Worm (Caenorhabditis elegans) whole organism, L2 larva: Measurements from ENCODE around the gene F29C4.4.

Experiments
- C34F6.9 ChIP-seq: fragments of 150-350 bp; optimal IDR thresholded peaks from 2 replicates; lab custom pipeline; 2014; ENCODE audit warnings: missing biosample characterization, missing genetic modification characterization
- aly-2 ChIP-seq: fragments of 150-350 bp; optimal IDR thresholded peaks from 2 replicates; lab custom pipeline; 2014; ENCODE audit warnings: missing biosample characterization, missing genetic modification characterization
- blmp-1 ChIP-seq: sonication (generic microtip); optimal IDR thresholded peaks from 2 replicates; lab custom pipeline; 2017; ENCODE audit warnings: missing genetic modification characterization, mild to moderate bottlenecking, missing compliant biosample characterization, antibody characterized with exemption, moderate library complexity; ENCODE audit not compliant: insufficient read depth
- ceh-16 ChIP-seq: fragments of 150-350 bp; optimal IDR thresholded peaks from 2 replicates; lab custom pipeline; 2014; ENCODE audit warnings: missing biosample characterization, missing genetic modification characterization
- crh-2 ChIP-seq: sonication (generic microtip); optimal IDR thresholded peaks from 2 replicates; lab custom pipeline; 2017; ENCODE audit warnings: missing biosample characterization, missing genetic modification characterization
- egl-27 ChIP-seq: sonication (generic microtip); optimal IDR thresholded peaks from 3 replicates; lab custom pipeline; 2017; ENCODE audit warnings: missing biosample characterization, missing genetic modification reagents, missing genetic modification characterization
- elt-1 ChIP-seq: fragments of 150-350 bp; optimal IDR thresholded peaks from 2 replicates; lab custom pipeline; 2014; ENCODE audit warnings: missing biosample characterization, missing genetic modification characterization
- elt-3 ChIP-seq: sonication (generic microtip); optimal IDR thresholded peaks from 2 replicates; lab custom pipeline; 2017; ENCODE audit warnings: missing biosample characterization, missing genetic modification characterization
- fos-1 ChIP-seq: fragments of 150-350 bp; optimal IDR thresholded peaks from 2 replicates; lab custom pipeline; 2014; ENCODE audit warnings: missing biosample characterization, missing genetic modification characterization
- mdl-1 ChIP-seq, 2 experiments: fragments of 150-350 bp in 1 of 2; sonication (generic microtip) in 1 of 2; optimal IDR thresholded peaks; 2 replicates each; lab custom pipeline; 2017; ENCODE audit warnings: missing biosample characterization in 2 of 2, missing genetic modification characterization in 2 of 2
- nhr-10 ChIP-seq: sonication (generic microtip); optimal IDR thresholded peaks from 2 replicates; lab custom pipeline; 2017; ENCODE audit warnings: missing biosample characterization, missing genetic modification characterization
- nhr-12 ChIP-seq: fragments of 150-350 bp; optimal IDR thresholded peaks from 2 replicates; lab custom pipeline; 2014; ENCODE audit warnings: missing biosample characterization, missing genetic modification characterization
- nhr-21 ChIP-seq: fragments of 150-350 bp; optimal IDR thresholded peaks from 2 replicates; lab custom pipeline; 2014; ENCODE audit warnings: missing biosample characterization, missing genetic modification characterization
- nhr-237 ChIP-seq: fragments of 150-350 bp; optimal IDR thresholded peaks from 2 replicates; lab custom pipeline; 2014; ENCODE audit warnings: missing biosample characterization, missing genetic modification characterization
- nhr-6 ChIP-seq: fragments of 150-350 bp; optimal IDR thresholded peaks from 2 replicates; lab custom pipeline; 2014; ENCODE audit warnings: missing biosample characterization, missing genetic modification characterization
- nhr-77 ChIP-seq: fragments of 150-350 bp; optimal IDR thresholded peaks from 2 replicates; lab custom pipeline; 2014; ENCODE audit warnings: missing biosample characterization, missing genetic modification characterization
- peb-1 ChIP-seq: fragments of 150-350 bp; optimal IDR thresholded peaks from 2 replicates; lab custom pipeline; 2014; ENCODE audit warnings: missing biosample characterization, missing genetic modification characterization
- sem-4 ChIP-seq: fragments of 150-350 bp; optimal IDR thresholded peaks from 2 replicates; lab custom pipeline; 2014; ENCODE audit warnings: missing biosample characterization, missing genetic modification reagents, missing genetic modification characterization
- skn-1 ChIP-seq: sonication (generic microtip); optimal IDR thresholded peaks from 2 replicates; lab custom pipeline; 2017; ENCODE audit warnings: missing biosample characterization, missing genetic modification characterization
- sma-3 ChIP-seq: sonication (generic microtip); optimal IDR thresholded peaks from 2 replicates; lab custom pipeline; 2016; ENCODE audit warnings: missing genetic modification reagents, missing genetic modification characterization, missing compliant biosample characterization
- unc-39 ChIP-seq: fragments of 150-350 bp; optimal IDR thresholded peaks from 2 replicates; lab custom pipeline; 2014; ENCODE audit warnings: missing biosample characterization, missing genetic modification characterization
- unc-55 ChIP-seq: fragments of 150-350 bp; sonication (generic microtip); optimal IDR thresholded peaks from 3 replicates; lab custom pipeline; 2014; ENCODE audit warnings: missing biosample characterization, missing genetic modification reagents, missing genetic modification characterization
- unc-62 ChIP-seq: fragments of 150-350 bp; optimal IDR thresholded peaks from 2 replicates; lab custom pipeline; 2014; ENCODE audit warnings: missing biosample characterization, missing genetic modification reagents, missing genetic modification characterization
- ztf-1 ChIP-seq: fragments of 200-800 bp; sonication (Bioruptor generic); conservative IDR thresholded peaks from 2 replicates; pipeline ENCODE4 v1.3.6; 2022; ENCODE audit warnings: missing genetic modification characterization, missing compliant biosample characterization
- ztf-11 ChIP-seq: sonication (generic microtip); optimal IDR thresholded peaks from 2 replicates; lab custom pipeline; 2017; ENCODE audit warnings: missing biosample characterization, missing genetic modification characterization

Gene F29C4.4

ce11 chrIV:157809-158208 is 46.3 kb downstream of the F29C4.4 start, which contains the start of gene gegf-1:
Gene gegf-1 (minus strand): TSS chrIV:157909.
- TF ChIP-seq nhr-77 (no peak), unc-39 (no peak), elt-1 (tag; lab: Kevin White, UChicago) (no peak), fos-1 (tag; lab: Kevin White, UChicago) (no peak), aly-2 (no peak), sma-3 (GFP tag; lab: Kevin White, UChicago) (no peak), nhr-21 (no peak)

DNA sequence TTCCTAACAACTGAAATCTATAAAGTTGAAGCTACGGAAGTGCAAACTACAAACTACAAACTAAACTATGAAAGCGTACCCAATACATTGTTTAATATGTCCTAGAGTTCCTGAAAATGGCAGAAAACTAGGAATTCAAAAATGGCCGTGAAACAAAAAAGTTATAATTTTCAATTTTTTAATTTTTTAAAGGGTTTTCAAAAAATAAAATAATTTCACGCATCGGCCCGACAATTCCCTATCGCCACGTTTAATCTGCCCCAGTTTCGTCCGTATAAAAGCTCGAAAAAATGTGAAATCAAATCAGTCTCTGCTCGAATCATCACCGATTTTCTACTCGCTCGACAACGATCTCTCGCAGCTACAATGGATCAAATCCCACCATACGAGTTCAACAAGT is 47.2 kb downstream of the F29C4.4 start, which contains the start of gene Y38C1AA.7:
TSS of gene Y38C1AA.7 (plus strand) at position 301 of the 400 bp plus-strand sequence.
- TF ChIP-seq elt-3 (tag; lab: Kevin White, UChicago) (no peak), egl-27 (tag; lab: Kevin White, UChicago) (no peak), crh-2 (no peak), nhr-12 (no peak), ceh-16 (tag; lab: Kevin White, UChicago) (no peak), ztf-1 (no peak), unc-55 (GFP tag; lab: Kevin White, UChicago) (no peak), blmp-1 (no peak), mdl-1 (tag; optimal IDR thresholded peaks at IDR 0.05; lab: Kevin White, UChicago) (no peak), C34F6.9 (tag; lab: Kevin White, UChicago) (no peak), unc-62 (no peak), sem-4 (tag; lab: Kevin White, UChicago) (no peak)

DNA sequence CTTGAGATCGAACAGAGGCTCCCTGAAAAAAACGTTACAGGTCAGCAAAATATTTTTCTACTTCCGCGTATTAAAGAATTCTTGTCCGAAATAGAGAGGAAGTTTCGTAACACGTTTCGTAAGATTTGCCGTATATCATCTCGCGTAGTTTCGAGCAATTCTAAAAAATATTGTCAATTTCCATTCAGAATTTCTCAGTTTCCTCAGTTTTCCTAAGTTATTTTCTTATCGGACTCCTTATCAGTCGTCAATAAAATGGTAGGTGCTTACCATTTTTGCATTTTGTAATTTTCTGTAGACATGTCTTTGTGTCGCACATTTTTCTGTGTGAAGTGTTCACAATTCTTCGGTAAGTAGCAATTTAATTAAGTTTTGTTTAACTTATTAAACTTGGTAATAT is 48.4 kb downstream of the F29C4.4 start, which contains the start of gene Y38C1AA.19:
TSS of gene Y38C1AA.19 (plus strand) at position 301 of the 400 bp plus-strand sequence.
- no peak for TF ChIP-seq fos-1 (tag; lab: Kevin White, UChicago)
- no peak for TF ChIP-seq nhr-237
- TF ChIP-seq nhr-10 (tag; lab: Kevin White, UChicago) = no peak
- TF ChIP-seq egl-27 (tag; lab: Kevin White, UChicago) = no peak
- TF ChIP-seq nhr-6 (tag; lab: Kevin White, UChicago) = no peak
- TF ChIP-seq peb-1 (tag; lab: Kevin White, UChicago) = no peak
- TF ChIP-seq ztf-11 (tag; lab: Kevin White, UChicago) = no peak
- TF ChIP-seq unc-62 = no peak
- TF ChIP-seq sma-3 (GFP tag; lab: Kevin White, UChicago) = no peak
- TF ChIP-seq ceh-16 (tag; lab: Kevin White, UChicago) = no peak
- TF ChIP-seq mdl-1 (tag; optimal IDR thresholded peaks at IDR 0.05; lab: Kevin White, UChicago) = no peak
- TF ChIP-seq skn-1 (tag; lab: Kevin White, UChicago) = no peak
